Fruit fly (Drosophila melanogaster): ENCODE results near the gene CG8003.

DNA sequence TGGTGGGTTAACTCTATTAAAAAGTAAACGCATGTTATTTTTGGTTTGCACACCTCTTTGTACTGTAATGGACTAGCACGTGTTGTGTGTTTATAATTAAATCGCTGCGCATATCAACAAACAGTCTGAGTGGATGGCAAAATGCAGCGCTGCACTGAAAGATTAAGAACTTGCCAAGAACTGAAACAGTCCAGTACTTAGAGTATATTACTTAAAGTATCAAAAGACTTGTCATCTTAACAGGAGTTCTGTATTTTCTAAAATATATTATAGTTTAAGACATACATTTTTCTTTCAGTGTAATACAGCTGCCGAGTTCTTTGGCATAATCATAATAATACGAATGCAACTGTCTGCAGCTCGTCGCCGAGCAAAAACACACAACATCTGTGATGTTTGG is 12.8 kb upstream of the CG8003 start:
- TF ChIP-seq ash1 (GFP tag; optimal IDR thresholded peaks at IDR 0.05) (no peak), CG5953 (GFP tag; IDR thresholded peaks at IDR 0.05) (no peak), CG4854 (GFP tag; optimal IDR thresholded peaks at IDR 0.05) (no peak), CG14050 (GFP tag; IDR thresholded peaks at IDR 0.05) (no peak), E2f2 (GFP tag; IDR thresholded peaks at IDR 0.05) (no peak), CG9876 (GFP tag; optimal IDR thresholded peaks at IDR 0.05) (no peak), sc (optimal IDR thresholded peaks at IDR 0.05) (no peak), sc (GFP tag; optimal IDR thresholded peaks at IDR 0.05) (no peak), ac (GFP tag; optimal IDR thresholded peaks at IDR 0.05) (no peak), kay (GFP tag; optimal IDR thresholded peaks at IDR 0.05) (no peak), Ptx1 (GFP tag; IDR thresholded peaks at IDR 0.05) (no peak), Nf-YA (GFP tag; IDR thresholded peaks at IDR 0.05) (0 out of 2 replicates have a peak, but pooled peaks have one; percentile 24), Mes4 (GFP tag; optimal IDR thresholded peaks at IDR 0.05) (no peak), ara (GFP tag; IDR thresholded peaks at IDR 0.05) (no peak)

Data from whole organism, embryonic.